Fruit fly (Drosophila melanogaster) whole organism, embryonic: ENCODE results near the gene Acf.

Experiments
- Atf3 ChIP-seq: fragments of 200-800 bp; sonication (Bioruptor generic); optimal IDR thresholded peaks from 3 replicates; lab custom pipeline; 2016; ENCODE audit warnings: missing biosample characterization, missing genetic modification characterization
- Atf6 ChIP-seq: fragments of 200-800 bp; sonication (Bioruptor generic); IDR thresholded peaks from 2 replicates; pipeline ENCODE4 v1.3.6; 2022; ENCODE audit warnings: missing biosample characterization, missing genetic modification characterization
- B-H1 ChIP-seq: fragments of 200-800 bp; sonication (Bioruptor generic); IDR thresholded peaks from 3 replicates; pipeline ENCODE4 v1.3.6; 2022; ENCODE audit warnings: missing biosample characterization, missing genetic modification characterization
- Blimp-1 ChIP-seq: fragments of 200-800 bp; sonication (Bioruptor generic); optimal IDR thresholded peaks from 3 replicates; lab custom pipeline; 2018; ENCODE audit warnings: missing biosample characterization, missing genetic modification characterization, mild to moderate bottlenecking, moderate library complexity, missing genetic modification reagents
- BtbVII ChIP-seq: fragments of 200-800 bp; sonication (Bioruptor generic); optimal IDR thresholded peaks from 3 replicates; lab custom pipeline; 2017; ENCODE audit warnings: missing biosample characterization, mild to moderate bottlenecking, missing genetic modification characterization
- CG11456 ChIP-seq: fragments of 200-800 bp; sonication (Bioruptor generic); IDR thresholded peaks from 3 replicates; pipeline ENCODE4 v1.3.6; 2022; ENCODE audit warnings: missing biosample characterization, missing genetic modification characterization
- CG11696 ChIP-seq: fragments of 200-800 bp; sonication (Bioruptor generic); IDR thresholded peaks from 2 replicates; pipeline ENCODE4 v1.3.6; 2022; ENCODE audit warnings: missing biosample characterization, missing genetic modification characterization
- CG14014 ChIP-seq: fragments of 200-800 bp; sonication (Bioruptor generic); IDR thresholded peaks from 2 replicates; pipeline ENCODE4 v1.3.6; 2022; ENCODE audit warnings: missing biosample characterization, missing genetic modification characterization
- CG14860 ChIP-seq: fragments of 200-800 bp; sonication (Bioruptor generic); IDR thresholded peaks from 3 replicates; pipeline ENCODE4 v1.3.6; 2022; ENCODE audit warnings: missing biosample characterization, missing genetic modification characterization; ENCODE audit not compliant: partially characterized antibody
- CG15479 ChIP-seq: fragments of 200-800 bp; sonication (Bioruptor generic); optimal IDR thresholded peaks from 3 replicates; lab custom pipeline; 2019; ENCODE audit warnings: missing biosample characterization, mild to moderate bottlenecking, missing genetic modification characterization, moderate library complexity
- CG1603 ChIP-seq: fragments of 200-800 bp; sonication (Bioruptor generic); optimal IDR thresholded peaks from 2 replicates; lab custom pipeline; 2019; ENCODE audit warnings: missing biosample characterization, mild to moderate bottlenecking, missing genetic modification characterization, moderate library complexity
- CG2875 ChIP-seq: fragments of 200-800 bp; sonication (Bioruptor generic); optimal IDR thresholded peaks from 2 replicates; lab custom pipeline; 2017; ENCODE audit warnings: missing biosample characterization, mild to moderate bottlenecking, missing genetic modification characterization, missing genetic modification reagents
- CG4282 ChIP-seq: fragments of 200-800 bp; sonication (Bioruptor generic); optimal IDR thresholded peaks from 2 replicates; lab custom pipeline; 2016; ENCODE audit warnings: missing biosample characterization, missing genetic modification characterization
- CG4328 ChIP-seq: fragments of 200-800 bp; sonication (Bioruptor generic); optimal IDR thresholded peaks from 3 replicates; lab custom pipeline; 2017; ENCODE audit warnings: missing biosample characterization, missing genetic modification reagents, missing genetic modification characterization
- CG5180 ChIP-seq: fragments of 200-800 bp; sonication (Bioruptor generic); optimal IDR thresholded peaks from 3 replicates; lab custom pipeline; 2017; ENCODE audit warnings: missing biosample characterization, missing genetic modification characterization, mild to moderate bottlenecking, moderate library complexity, missing genetic modification reagents
- CG6254 ChIP-seq: fragments of 200-800 bp; sonication (Bioruptor generic); optimal IDR thresholded peaks from 3 replicates; lab custom pipeline; 2017; ENCODE audit warnings: mild to moderate bottlenecking, missing biosample characterization, missing genetic modification reagents, missing genetic modification characterization
- CG6765 ChIP-seq: fragments of 200-800 bp; sonication (Bioruptor generic); optimal IDR thresholded peaks from 3 replicates; lab custom pipeline; 2017; ENCODE audit warnings: missing biosample characterization, mild to moderate bottlenecking, missing genetic modification characterization
- CG8924 ChIP-seq: fragments of 200-800 bp; optimal IDR thresholded peaks from 3 replicates; lab custom pipeline; 2019; ENCODE audit warnings: missing biosample characterization, mild to moderate bottlenecking, missing genetic modification characterization, moderate library complexity
- CG9727 ChIP-seq: fragments of 200-800 bp; sonication (Bioruptor generic); optimal IDR thresholded peaks from 3 replicates; lab custom pipeline; 2017; ENCODE audit warnings: missing biosample characterization, mild to moderate bottlenecking, missing genetic modification characterization
- CoRest ChIP-seq: fragments of 200-800 bp; sonication (Bioruptor generic); optimal IDR thresholded peaks from 3 replicates; lab custom pipeline; 2018; ENCODE audit warnings: missing biosample characterization, mild to moderate bottlenecking, missing genetic modification characterization, moderate library complexity
- D19A ChIP-seq: fragments of 200-800 bp; optimal IDR thresholded peaks from 3 replicates; lab custom pipeline; 2019; ENCODE audit warnings: missing biosample characterization, mild to moderate bottlenecking, missing genetic modification characterization, moderate library complexity
- Dll ChIP-seq: fragments of 200-800 bp; sonication (Bioruptor generic); IDR thresholded peaks from 4 replicates; pipeline ENCODE4 v1.3.6; 2022; ENCODE audit warnings: missing biosample characterization, missing genetic modification characterization; ENCODE audit not compliant: partially characterized antibody
- Doc3 ChIP-seq: fragments of 200-800 bp; sonication (Bioruptor generic); IDR thresholded peaks from 3 replicates; pipeline ENCODE4 v1.3.6; 2022; ENCODE audit warnings: missing biosample characterization, missing genetic modification characterization; ENCODE audit not compliant: partially characterized antibody
- Dp ChIP-seq: fragments of 200-800 bp; sonication (Bioruptor generic); optimal IDR thresholded peaks from 2 replicates; lab custom pipeline; 2018; ENCODE audit warnings: missing biosample characterization, mild to moderate bottlenecking, missing genetic modification characterization, moderate library complexity
- E2f2 ChIP-seq: fragments of 200-800 bp; sonication (Bioruptor generic); IDR thresholded peaks from 2 replicates; pipeline ENCODE4 v1.3.6; 2022; ENCODE audit warnings: missing biosample characterization, missing genetic modification characterization
- HmgZ ChIP-seq: fragments of 200-800 bp; sonication (Bioruptor generic); optimal IDR thresholded peaks from 2 replicates; lab custom pipeline; 2018; ENCODE audit warnings: missing biosample characterization, mild to moderate bottlenecking, missing genetic modification characterization
- Hsf ChIP-seq: fragments of 200-800 bp; sonication (Bioruptor generic); optimal IDR thresholded peaks from 3 replicates; lab custom pipeline; 2016; ENCODE audit warnings: missing biosample characterization, missing genetic modification characterization
- MBD-R2 ChIP-seq: fragments of 200-800 bp; sonication (Bioruptor generic); IDR thresholded peaks from 2 replicates; pipeline ENCODE4 v1.3.6; 2022; ENCODE audit warnings: missing biosample characterization, missing genetic modification characterization
- MESR4 ChIP-seq: fragments of 200-800 bp; sonication (Bioruptor generic); optimal IDR thresholded peaks from 2 replicates; lab custom pipeline; 2018; ENCODE audit warnings: missing biosample characterization, mild to moderate bottlenecking, missing genetic modification characterization, moderate library complexity
- Myb ChIP-seq: fragments of 200-800 bp; sonication (Bioruptor generic); optimal IDR thresholded peaks from 2 replicates; lab custom pipeline; 2016; ENCODE audit warnings: missing biosample characterization, missing genetic modification characterization
- Oaz ChIP-seq: fragments of 200-800 bp; sonication (Bioruptor generic); IDR thresholded peaks from 2 replicates; pipeline ENCODE4 v1.3.6; 2022; ENCODE audit warnings: missing biosample characterization, missing genetic modification characterization
- Ptx1 ChIP-seq: fragments of 200-800 bp; sonication (Bioruptor generic); IDR thresholded peaks from 2 replicates; pipeline ENCODE4 v1.3.6; 2022; ENCODE audit warnings: missing biosample characterization, missing genetic modification characterization
- Rfx ChIP-seq: fragments of 200-800 bp; sonication (Bioruptor generic); IDR thresholded peaks from 2 replicates; pipeline ENCODE4 v1.3.6; 2022; ENCODE audit warnings: missing biosample characterization, missing genetic modification characterization
- Scr ChIP-seq: fragments of 200-800 bp; sonication (Bioruptor generic); IDR thresholded peaks from 2 replicates; pipeline ENCODE4 v1.3.6; 2022; ENCODE audit warnings: missing biosample characterization, missing genetic modification characterization; ENCODE audit not compliant: partially characterized antibody
- Sox100B ChIP-seq: fragments of 200-800 bp; sonication (Bioruptor generic); optimal IDR thresholded peaks from 3 replicates; lab custom pipeline; 2018; ENCODE audit warnings: missing biosample characterization, mild to moderate bottlenecking, missing genetic modification characterization
- TFAM ChIP-seq: fragments of 200-800 bp; sonication (Bioruptor generic); optimal IDR thresholded peaks from 2 replicates; lab custom pipeline; 2017; ENCODE audit warnings: missing biosample characterization, missing genetic modification characterization, inconsistent platforms
- ara ChIP-seq: fragments of 200-800 bp; sonication (Bioruptor generic); IDR thresholded peaks from 2 replicates; pipeline ENCODE4 v1.3.6; 2022; ENCODE audit warnings: missing biosample characterization, missing genetic modification characterization
- bowl ChIP-seq: fragments of 200-800 bp; sonication (Bioruptor generic); IDR thresholded peaks from 2 replicates; pipeline ENCODE4 v1.3.6; 2022; ENCODE audit warnings: missing biosample characterization, missing genetic modification characterization
- chm ChIP-seq: fragments of 200-800 bp; sonication (Bioruptor generic); IDR thresholded peaks from 2 replicates; pipeline ENCODE4 v1.3.6; 2022; ENCODE audit warnings: missing biosample characterization, missing genetic modification characterization
- croc ChIP-seq: fragments of 200-800 bp; sonication (Bioruptor generic); conservative IDR thresholded peaks from 3 replicates; pipeline ENCODE4 v1.3.6; 2022; ENCODE audit warnings: missing biosample characterization, missing genetic modification characterization
- crol ChIP-seq: fragments of 200-800 bp; sonication (Bioruptor generic); IDR thresholded peaks from 2 replicates; pipeline ENCODE4 v1.3.6; 2022; ENCODE audit warnings: missing biosample characterization, missing genetic modification characterization
- fd3F ChIP-seq: fragments of 200-800 bp; sonication (Bioruptor generic); optimal IDR thresholded peaks from 2 replicates; lab custom pipeline; 2018; ENCODE audit warnings: missing biosample characterization, mild to moderate bottlenecking, missing genetic modification characterization, moderate library complexity
- fru ChIP-seq: fragments of >200 bp; optimal IDR thresholded peaks from 2 replicates; lab custom pipeline; 2017
- fu2 ChIP-seq: fragments of 200-800 bp; sonication (Bioruptor generic); optimal IDR thresholded peaks from 2 replicates; lab custom pipeline; 2016; ENCODE audit warnings: missing biosample characterization, missing genetic modification characterization
- grn ChIP-seq: fragments of 200-800 bp; sonication (Bioruptor generic); optimal IDR thresholded peaks from 3 replicates; lab custom pipeline; 2017; ENCODE audit warnings: missing biosample characterization, missing genetic modification characterization
- gsb-n ChIP-seq: fragments of 200-800 bp; sonication (Bioruptor generic); optimal IDR thresholded peaks from 3 replicates; lab custom pipeline; 2018; ENCODE audit warnings: missing biosample characterization, mild to moderate bottlenecking, missing genetic modification characterization
- jing ChIP-seq: fragments of 200-800 bp; sonication (Bioruptor generic); optimal IDR thresholded peaks from 2 replicates; lab custom pipeline; 2018; ENCODE audit warnings: missing biosample characterization, mild to moderate bottlenecking, missing genetic modification characterization
- luna ChIP-seq: fragments of 200-800 bp; sonication (Bioruptor generic); optimal IDR thresholded peaks from 2 replicates; lab custom pipeline; 2016; ENCODE audit warnings: missing biosample characterization, missing genetic modification characterization
- pfk ChIP-seq: fragments of 200-800 bp; sonication (Bioruptor generic); optimal IDR thresholded peaks from 2 replicates; lab custom pipeline; 2018; ENCODE audit warnings: missing biosample characterization, mild to moderate bottlenecking, missing genetic modification characterization, moderate library complexity
- ranshi ChIP-seq: fragments of 200-800 bp; sonication (Bioruptor generic); IDR thresholded peaks from 2 replicates; pipeline ENCODE4 v1.3.6; 2022; ENCODE audit warnings: missing biosample characterization, missing genetic modification characterization
- tx ChIP-seq: fragments of 200-800 bp; sonication (Bioruptor generic); optimal IDR thresholded peaks from 2 replicates; lab custom pipeline; 2016; ENCODE audit warnings: missing biosample characterization, missing genetic modification characterization
- wor ChIP-seq: fragments of 200-800 bp; sonication (Bioruptor generic); IDR thresholded peaks from 2 replicates; pipeline ENCODE4 v1.3.6; 2022; ENCODE audit warnings: missing biosample characterization, missing genetic modification characterization

The Acf gene

DNA sequence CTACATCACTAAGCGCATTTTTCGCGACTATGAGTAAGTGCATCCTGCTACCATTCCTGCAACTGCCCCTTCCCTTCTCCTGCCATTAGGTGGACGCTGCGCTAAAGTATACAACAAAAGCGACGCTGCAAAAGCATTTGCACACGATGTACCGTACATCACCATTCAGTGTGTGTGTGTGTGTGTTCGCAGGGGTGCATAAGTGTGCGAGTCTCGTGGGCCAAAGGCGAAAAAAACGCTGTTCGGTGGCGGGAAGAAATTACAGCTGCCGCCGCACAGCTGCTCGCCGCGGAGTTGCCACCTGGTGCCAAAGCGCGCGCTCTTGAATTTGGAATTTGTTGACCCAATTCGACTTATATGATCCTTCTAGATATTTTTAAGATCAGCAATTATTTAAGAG is 676 bp downstream of the Acf start (continued):
- TF ChIP-seq tx (GFP tag; lab: Kevin White, UChicago) (no peak), Myb (no peak), jing (GFP tag; lab: Kevin White, UChicago) (no peak), bowl (GFP tag; lab: Robert Waterston, UW) (no peak), wor (GFP tag; lab: Robert Waterston, UW) (no peak), CG4328 (GFP tag; lab: Kevin White, UChicago) (no peak), MESR4 (peak; percentile 16), chm (GFP tag; lab: Robert Waterston, UW) (no peak; the same call in 1 of the 2 replicates), CG8924 (peak; percentile 6), Dp (GFP tag; lab: Kevin White, UChicago) (peak; percentile 95), pfk (GFP tag; lab: Kevin White, UChicago) (no peak), fd3F (GFP tag; lab: Kevin White, UChicago) (no peak), Sox100B (GFP tag; lab: Kevin White, UChicago) (no peak), CG15479 (GFP tag; lab: Kevin White, UChicago) (no peak), croc (GFP tag; lab: Robert Waterston, UW) (no peak), CG11696 (no peak), Rfx (GFP tag; lab: Robert Waterston, UW) (peak; percentile 40; the same call in 1 of the 2 replicates), CG14014 (no peak), D19A (tag; lab: Kevin White, UChicago) (no peak), HmgZ (peak; percentile 60), fu2 (GFP tag; lab: Kevin White, UChicago) (no peak), CG9727 (GFP tag; lab: Kevin White, UChicago) (no peak), CG14860 (GFP tag; lab: Robert Waterston, UW) (no peak), CG2875 (GFP tag; lab: Kevin White, UChicago) (no peak), TFAM (GFP tag; lab: Kevin White, UChicago) (no peak), E2f2 (GFP tag; lab: Robert Waterston, UW) (peak; percentile 97), CG5180 (GFP tag; lab: Kevin White, UChicago) (no peak), BtbVII (GFP tag; lab: Kevin White, UChicago) (no peak), crol (GFP tag; lab: Robert Waterston, UW) (peak; percentile 51), Oaz (GFP tag; lab: Robert Waterston, UW) (no peak), luna (GFP tag; lab: Kevin White, UChicago) (no peak), fru (lab: Kevin White, UChicago) (no peak), Ptx1 (no peak), CG1603 (tag; lab: Kevin White, UChicago) (peak; percentile 76), CoRest (tag; lab: Kevin White, UChicago) (no peak), ara (GFP tag; lab: Robert Waterston, UW) (peak; percentile 16; the same call in 1 of the 2 replicates), CG4282 (GFP tag; lab: Kevin White, UChicago) (no peak), ranshi (GFP tag; lab: Robert Waterston, UW) (no peak), gsb-n (tag; lab: Kevin White, UChicago) (no peak), Hsf (no peak), Doc3 (GFP tag; lab: Robert Waterston, UW) (0 out of 3 replicates have a peak, but pooled peaks have one; percentile 14), Atf6 (GFP tag; lab: Robert Waterston, UW) (no peak), Dll (GFP tag; lab: Robert Waterston, UW) (no peak; the same call in 3 of the 4 replicates), Atf3 (GFP tag; lab: Kevin White, UChicago) (no peak), MBD-R2 (GFP tag; lab: Robert Waterston, UW) (peak; percentile 73), CG6765 (no peak), Scr (GFP tag; lab: Robert Waterston, UW) (no peak), CG11456 (GFP tag; lab: Robert Waterston, UW) (no peak), grn (GFP tag; lab: Kevin White, UChicago) (no peak), CG6254 (GFP tag; lab: Kevin White, UChicago) (no peak), B-H1 (GFP tag; lab: Robert Waterston, UW) (no peak), Blimp-1 (no peak)
